Fruit fly (Drosophila melanogaster) S2 (cell line): ENCODE measurements around the gene CG32572.

Source experiments
- CG8478 ChIP-seq: fragments of >200 bp; optimal IDR thresholded peaks from 2 replicates; lab custom pipeline; 2018
- CTCF ChIP-seq, 2 experiments: fragments of >200 bp; optimal IDR thresholded peaks; 2 replicates each; lab custom pipeline; 2018

dm6 chrX:16766868-16767431, 46.0 kb downstream of the CG32572 start:
- TF ChIP-seq CG8478 (lab: Kevin White, UChicago) (no peak), CTCF (optimal IDR thresholded peaks at IDR 0.05; lab: Kevin White, UChicago) (no peak)
